Worm (Caenorhabditis elegans) whole organism, L1 larva: ENCODE measurements around the gene srsx-29.
A peak's percentile ranks its signal among the peaks of the same experiment; 100 is the strongest.

ENCODE experiments used
- C04F5.9 ChIP-seq: sonication (generic microtip); optimal IDR thresholded peaks from 2 replicates; lab custom pipeline; 2016; ENCODE audit warnings: missing genetic modification characterization, missing compliant biosample characterization
- C16A3.4 ChIP-seq: fragments of 150-350 bp; optimal IDR thresholded peaks from 2 replicates; lab custom pipeline; 2014; ENCODE audit warnings: missing biosample characterization, missing genetic modification characterization
- F16B12.6 ChIP-seq: fragments of 150-350 bp; optimal IDR thresholded peaks from 2 replicates; lab custom pipeline; 2014; ENCODE audit warnings: missing biosample characterization, missing genetic modification characterization
- aha-1 ChIP-seq: fragments of 150-350 bp; optimal IDR thresholded peaks from 2 replicates; lab custom pipeline; 2014; ENCODE audit warnings: missing biosample characterization, missing genetic modification characterization
- ama-1 ChIP-seq: fragments of 150-350 bp; optimal IDR thresholded peaks from 2 replicates; lab custom pipeline; 2014
- blmp-1 ChIP-seq: fragments of 150-350 bp; optimal IDR thresholded peaks from 2 replicates; lab custom pipeline; 2014; ENCODE audit warnings: missing biosample characterization, missing genetic modification characterization
- ceh-63 ChIP-seq: fragments of 200-800 bp; sonication (Bioruptor generic); optimal IDR thresholded peaks from 2 replicates; lab custom pipeline; 2018; ENCODE audit warnings: mild to moderate bottlenecking, missing genetic modification characterization, missing compliant biosample characterization
- ceh-8 ChIP-seq: fragments of 200-800 bp; sonication (Bioruptor generic); optimal IDR thresholded peaks from 2 replicates; lab custom pipeline; 2018; ENCODE audit warnings: mild to moderate bottlenecking, missing genetic modification characterization, moderate library complexity, missing compliant biosample characterization
- ceh-90 ChIP-seq: sonication (generic microtip); optimal IDR thresholded peaks from 2 replicates; lab custom pipeline; 2016; ENCODE audit warnings: missing genetic modification characterization, missing compliant biosample characterization
- dpl-1 ChIP-seq, 3 experiments: fragments of 150-350 bp in 2 of 3; sonication (generic microtip) in 1 of 3; optimal IDR thresholded peaks; 2 replicates each; lab custom pipeline; 2014 to 2017; ENCODE audit warnings: missing biosample characterization in 3 of 3, missing genetic modification characterization in 3 of 3, missing genetic modification reagents in 3 of 3
- efl-1 ChIP-seq, 4 experiments: fragments of 150-350 bp; optimal IDR thresholded peaks in 3 of 4; peaks in 1 of 4; 1 replicate in 1 of 4; 2 replicates in 3 of 4; lab custom pipeline; 2014; ENCODE audit warnings: missing biosample characterization in 2 of 4, missing genetic modification characterization in 2 of 4, missing genetic modification reagents in 2 of 4
- elt-2 ChIP-seq: sonication (generic microtip); optimal IDR thresholded peaks from 2 replicates; lab custom pipeline; 2016; ENCODE audit warnings: missing genetic modification characterization, mild to moderate bottlenecking, inconsistent platforms, missing compliant biosample characterization, missing genetic modification reagents
- elt-3 ChIP-seq, 6 experiments: fragments of 150-350 bp in 1 of 6; sonication (generic microtip); optimal IDR thresholded peaks; 2 replicates each; lab custom pipeline; 2017 to 2018; ENCODE audit warnings: missing biosample characterization in 6 of 6, missing genetic modification characterization in 6 of 6, inconsistent platforms in 1 of 6
- fkh-10 ChIP-seq: sonication (generic microtip); optimal IDR thresholded peaks from 2 replicates; lab custom pipeline; 2017; ENCODE audit warnings: missing biosample characterization, missing genetic modification reagents, missing genetic modification characterization
- fkh-4 ChIP-seq: sonication (generic microtip); optimal IDR thresholded peaks from 2 replicates; lab custom pipeline; 2016; ENCODE audit warnings: missing compliant biosample characterization, missing genetic modification characterization, borderline replicate concordance
- hpl-2 ChIP-seq: fragments of 150-350 bp; optimal IDR thresholded peaks from 2 replicates; lab custom pipeline; 2014; ENCODE audit warnings: missing biosample characterization, missing genetic modification reagents, missing genetic modification characterization
- irx-1 ChIP-seq: sonication (generic microtip); optimal IDR thresholded peaks from 2 replicates; lab custom pipeline; 2016; ENCODE audit warnings: missing genetic modification characterization, missing compliant biosample characterization
- isw-1 ChIP-seq: fragments of 200-800 bp; sonication (Bioruptor generic); IDR thresholded peaks from 2 replicates; pipeline ENCODE4 v1.3.6; 2022; ENCODE audit warnings: missing genetic modification characterization, missing compliant biosample characterization
- lin-14 ChIP-seq: fragments of 200-800 bp; sonication (Bioruptor generic); optimal IDR thresholded peaks from 2 replicates; lab custom pipeline; 2018; ENCODE audit warnings: mild to moderate bottlenecking, missing genetic modification characterization, moderate library complexity, missing compliant biosample characterization
- lin-15B ChIP-seq: fragments of 150-350 bp; sonication (generic microtip); optimal IDR thresholded peaks from 3 replicates; lab custom pipeline; 2014; ENCODE audit warnings: missing biosample characterization, missing genetic modification characterization
- lin-35 ChIP-seq, 2 experiments: fragments of 150-350 bp; optimal IDR thresholded peaks; 2 replicates each; lab custom pipeline; 2014; ENCODE audit warnings: missing biosample characterization in 2 of 2, missing genetic modification characterization in 2 of 2, missing genetic modification reagents in 2 of 2
- lin-39 ChIP-seq: fragments of 150-350 bp; optimal IDR thresholded peaks from 2 replicates; lab custom pipeline; 2014; ENCODE audit warnings: missing biosample characterization, missing genetic modification reagents, missing genetic modification characterization
- lsy-2 ChIP-seq, 2 experiments: fragments of 150-350 bp; optimal IDR thresholded peaks; 2 replicates each; lab custom pipeline; 2014; ENCODE audit warnings: missing biosample characterization in 2 of 2, missing genetic modification characterization in 2 of 2
- mdl-1 ChIP-seq, 2 experiments: fragments of 150-350 bp; optimal IDR thresholded peaks; 2 replicates each; lab custom pipeline; 2014 to 2017; ENCODE audit warnings: missing biosample characterization in 2 of 2, missing genetic modification characterization in 2 of 2, inconsistent platforms in 1 of 2
- nhr-11 ChIP-seq: fragments of 150-350 bp; optimal IDR thresholded peaks from 2 replicates; lab custom pipeline; 2014; ENCODE audit warnings: missing biosample characterization, missing genetic modification characterization
- nhr-20 ChIP-seq: sonication (generic microtip); optimal IDR thresholded peaks from 2 replicates; lab custom pipeline; 2016; ENCODE audit warnings: mild to moderate bottlenecking, missing genetic modification characterization, missing compliant biosample characterization
- nhr-237 ChIP-seq: fragments of 150-350 bp; optimal IDR thresholded peaks from 2 replicates; lab custom pipeline; 2014; ENCODE audit warnings: missing biosample characterization, missing genetic modification characterization
- nhr-71 ChIP-seq: sonication (generic microtip); optimal IDR thresholded peaks from 2 replicates; lab custom pipeline; 2016; ENCODE audit warnings: mild to moderate bottlenecking, missing genetic modification characterization, moderate library complexity, missing compliant biosample characterization
- nhr-77 ChIP-seq: fragments of 150-350 bp; optimal IDR thresholded peaks from 2 replicates; lab custom pipeline; 2014; ENCODE audit warnings: missing biosample characterization, missing genetic modification characterization
- nhr-84 ChIP-seq: sonication (generic microtip); optimal IDR thresholded peaks from 2 replicates; lab custom pipeline; 2017; ENCODE audit warnings: missing biosample characterization, missing genetic modification characterization
- nhr-85 ChIP-seq: sonication (generic microtip); peaks from one replicate; lab custom pipeline; 2016; ENCODE audit warnings: missing genetic modification characterization, inconsistent platforms, missing compliant biosample characterization
- nhr-90 ChIP-seq: sonication (generic microtip); optimal IDR thresholded peaks from 2 replicates; lab custom pipeline; 2016; ENCODE audit warnings: mild to moderate bottlenecking, missing genetic modification characterization, missing compliant biosample characterization; ENCODE audit not compliant: poor library complexity
- pqm-1 ChIP-seq: sonication (generic microtip); optimal IDR thresholded peaks from 3 replicates; lab custom pipeline; 2017; ENCODE audit warnings: missing biosample characterization, missing genetic modification characterization
- rnt-1 ChIP-seq: sonication (generic microtip); optimal IDR thresholded peaks from 2 replicates; lab custom pipeline; 2016; ENCODE audit warnings: mild to moderate bottlenecking, missing genetic modification characterization, moderate library complexity, missing compliant biosample characterization
- skn-1 ChIP-seq: fragments of 150-350 bp; optimal IDR thresholded peaks from 2 replicates; lab custom pipeline; 2014; ENCODE audit warnings: missing biosample characterization, missing genetic modification characterization
- snpc-4 ChIP-seq: fragments of 150-350 bp; optimal IDR thresholded peaks from 2 replicates; lab custom pipeline; 2014; ENCODE audit warnings: missing biosample characterization, missing genetic modification characterization
- snu-23 ChIP-seq: sonication (generic microtip); optimal IDR thresholded peaks from 2 replicates; lab custom pipeline; 2016; ENCODE audit warnings: missing genetic modification characterization, missing compliant biosample characterization
- tlp-1 ChIP-seq: fragments of 150-350 bp; optimal IDR thresholded peaks from 2 replicates; lab custom pipeline; 2014; ENCODE audit warnings: missing biosample characterization, missing genetic modification characterization
- unc-130 ChIP-seq: fragments of 150-350 bp; optimal IDR thresholded peaks from 2 replicates; lab custom pipeline; 2017; ENCODE audit warnings: missing biosample characterization, missing genetic modification characterization, inconsistent platforms
- unc-98 ChIP-seq: fragments of 200-800 bp; sonication (Bioruptor generic); IDR thresholded peaks from 2 replicates; pipeline ENCODE4 v1.3.6; 2022; ENCODE audit warnings: missing genetic modification characterization, missing compliant biosample characterization
- vab-15 ChIP-seq: sonication (generic microtip); optimal IDR thresholded peaks from 2 replicates; lab custom pipeline; 2017; ENCODE audit warnings: missing genotype, mild to moderate bottlenecking, missing genetic modification characterization, missing compliant biosample characterization
- xbp-1 ChIP-seq: sonication (generic microtip); optimal IDR thresholded peaks from 2 replicates; lab custom pipeline; 2016; ENCODE audit warnings: missing genetic modification characterization, missing compliant biosample characterization
- ztf-11 ChIP-seq, 2 experiments: sonication (generic microtip); optimal IDR thresholded peaks; 2 replicates each; lab custom pipeline; 2016 to 2017; ENCODE audit warnings: missing genetic modification characterization in 2 of 2, missing biosample characterization in 1 of 2, missing compliant biosample characterization in 1 of 2

Gene srsx-29

ce11 chrV:10133277-10133676 is 21.5 kb upstream of the srsx-29 start:
- TF ChIP-seq lin-15B (tag; lab: Kevin White, UChicago) (no peak), lin-35 (GFP tag; optimal IDR thresholded peaks at IDR 0.05; lab: Kevin White, UChicago) (no peak), elt-2 (tag; lab: Kevin White, UChicago) (no peak), xbp-1 (tag; lab: Kevin White, UChicago) (no peak), ceh-63 (GFP tag; lab: Kevin White, UChicago) (no peak), F16B12.6 (tag; lab: Kevin White, UChicago) (no peak), efl-1 (optimal IDR thresholded peaks at IDR 0.05; lab: Kevin White, UChicago) (no peak), efl-1 (GFP tag; optimal IDR thresholded peaks at IDR 0.05 in 1 of 2; lab: Kevin White, UChicago) (no peak), ceh-8 (GFP tag; lab: Kevin White, UChicago) (no peak), C04F5.9 (no peak), unc-98 (GFP tag; lab: Robert Waterston, UW) (no peak), nhr-11 (no peak), nhr-20 (tag; lab: Kevin White, UChicago) (no peak)

ce11 chrV:10134077-10134693 is 20.6 kb upstream of the srsx-29 start, which contains the start of the genes C08B6.18, wdr-20 and C08B6.8:
C08B6.18 (minus strand) TSS chrV:10134127.
wdr-20 (minus strand) TSS chrV:10134158.
C08B6.8 (plus strand) TSS chrV:10134643.
- peak; percentile 19 for TF ChIP-seq blmp-1
- peak in 1 of 6 experiments; percentile 8 for TF ChIP-seq elt-3 (tag; optimal IDR thresholded peaks at IDR 0.05; lab: Kevin White, UChicago)
- TF ChIP-seq irx-1 (tag; lab: Kevin White, UChicago): no peak
- no peak for TF ChIP-seq nhr-237 (tag; lab: Kevin White, UChicago)
- peak; percentile 21 to 65 for TF ChIP-seq lsy-2 (tag; optimal IDR thresholded peaks at IDR 0.05; lab: Kevin White, UChicago)
- TF ChIP-seq vab-15: no peak
- TF ChIP-seq ceh-90: no peak
- TF ChIP-seq efl-1 (optimal IDR thresholded peaks at IDR 0.05; lab: Kevin White, UChicago): peak; percentile 28 to 30
- peak; percentile 42 to 87 for TF ChIP-seq efl-1 (GFP tag; optimal IDR thresholded peaks at IDR 0.05 in 1 of 2; lab: Kevin White, UChicago)
- TF ChIP-seq ztf-11 (tag; optimal IDR thresholded peaks at IDR 0.05; lab: Kevin White, UChicago): no peak
- TF ChIP-seq nhr-77 (tag; lab: Kevin White, UChicago): no peak
- peak; percentile 46 to 69 for TF ChIP-seq lin-35 (GFP tag; optimal IDR thresholded peaks at IDR 0.05; lab: Kevin White, UChicago)
- peak; percentile 15 for TF ChIP-seq snu-23
- TF ChIP-seq dpl-1 (GFP tag; optimal IDR thresholded peaks at IDR 0.05; lab: Kevin White, UChicago): peak in 2 of 3 experiments; percentile 21 to 58
- no peak for TF ChIP-seq unc-130 (tag; lab: Kevin White, UChicago)
- no peak for TF ChIP-seq fkh-4 (tag; lab: Kevin White, UChicago)
- TF ChIP-seq elt-2 (tag; lab: Kevin White, UChicago): no peak
- peak; percentile 47 for TF ChIP-seq C16A3.4 (tag; lab: Kevin White, UChicago)
- TF ChIP-seq skn-1 (tag; lab: Kevin White, UChicago): peak; percentile 42
- no peak for TF ChIP-seq isw-1 (GFP tag; lab: Robert Waterston, UW)
- no peak for TF ChIP-seq nhr-84 (tag; lab: Kevin White, UChicago)
- no peak for TF ChIP-seq aha-1 (tag; lab: Kevin White, UChicago)
- TF ChIP-seq nhr-71 (tag; lab: Kevin White, UChicago): peak; percentile 3
- TF ChIP-seq hpl-2 (GFP tag; lab: Kevin White, UChicago): no peak
- no peak for TF ChIP-seq mdl-1 (tag; optimal IDR thresholded peaks at IDR 0.05; lab: Kevin White, UChicago)
- TF ChIP-seq ceh-63 (GFP tag; lab: Kevin White, UChicago): no peak
- peak; percentile 4 for TF ChIP-seq nhr-20 (tag; lab: Kevin White, UChicago)
- TF ChIP-seq snpc-4: peak; percentile 61
- peak; percentile 65 for TF ChIP-seq lin-15B (tag; lab: Kevin White, UChicago)

ce11 chrV:10145653-10146052 is 9.1 kb upstream of the srsx-29 start, which contains the start of gene C51E3.9:
C51E3.9 (plus strand) TSS chrV:10145953.
- TF ChIP-seq fkh-10 (no peak), lin-14 (GFP tag; lab: Kevin White, UChicago) (peak; percentile 61), dpl-1 (GFP tag; optimal IDR thresholded peaks at IDR 0.05; lab: Kevin White, UChicago) (no peak), lin-35 (GFP tag; optimal IDR thresholded peaks at IDR 0.05; lab: Kevin White, UChicago) (no peak), rnt-1 (tag; lab: Kevin White, UChicago) (peak; percentile 40), nhr-90 (tag; lab: Kevin White, UChicago) (no peak), lin-39 (tag; lab: Kevin White, UChicago) (no peak), nhr-71 (tag; lab: Kevin White, UChicago) (peak; percentile 31), ama-1 (no peak), tlp-1 (tag; lab: Kevin White, UChicago) (no peak), unc-130 (tag; lab: Kevin White, UChicago) (no peak), xbp-1 (tag; lab: Kevin White, UChicago) (no peak), pqm-1 (tag; lab: Kevin White, UChicago) (no peak), nhr-85 (tag; lab: Kevin White, UChicago) (no peak)
